Fruit fly (Drosophila melanogaster): ENCODE measurements around the gene Ack.
A peak's percentile ranks its signal among the peaks of the same experiment; 100 is the strongest.

The Ack gene

DNA sequence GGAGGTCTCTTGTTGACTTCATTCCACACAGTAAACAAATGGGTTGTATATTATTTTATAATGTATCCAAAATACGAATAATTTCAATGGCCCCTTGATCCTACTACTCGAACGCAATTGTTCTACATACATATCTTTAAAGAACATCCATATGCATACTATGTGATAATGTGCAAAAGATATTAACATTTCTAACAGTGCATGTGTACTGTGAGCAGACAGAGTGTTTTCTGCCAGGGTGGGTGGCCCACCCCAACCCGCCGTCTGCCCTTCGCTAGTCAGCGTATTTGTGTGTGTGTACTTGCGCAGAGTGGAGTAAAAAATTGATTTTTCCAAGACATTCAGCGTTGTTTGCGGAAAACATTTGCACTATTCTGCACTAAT lies 37.0 kb upstream of the Ack start (continued):
- TF ChIP-seq CG6765 (GFP tag; optimal IDR thresholded peaks at IDR 0.05) (no peak), CG11696 (GFP tag; IDR thresholded peaks at IDR 0.05) (0 out of 2 replicates have a peak, but pooled peaks have one; percentile 39), CG5245 (GFP tag; optimal IDR thresholded peaks at IDR 0.05) (peak; percentile 62), CG17568 (GFP tag; optimal IDR thresholded peaks at IDR 0.05) (peak; percentile 4), CG3726 (GFP tag; IDR thresholded peaks at IDR 0.05) (peak; percentile 64; the same call in 1 of the 3 replicates), CG8765 (GFP tag; IDR thresholded peaks at IDR 0.05) (no peak; the same call in 1 of the 2 replicates), CG8478 (optimal IDR thresholded peaks at IDR 0.05) (no peak), tin (GFP tag; optimal IDR thresholded peaks at IDR 0.05) (peak; percentile 48), CG9932 (GFP tag; IDR thresholded peaks at IDR 0.05) (peak; percentile 64), Pdp1 (GFP tag; optimal IDR thresholded peaks at IDR 0.05) (no peak), CG4282 (GFP tag; optimal IDR thresholded peaks at IDR 0.05) (no peak), Atf-2 (GFP tag; optimal IDR thresholded peaks at IDR 0.05) (no peak), CG6854 (GFP tag; optimal IDR thresholded peaks at IDR 0.05) (no peak), kah (GFP tag; optimal IDR thresholded peaks at IDR 0.05) (no peak), z (GFP tag; IDR thresholded peaks at IDR 0.05) (no peak), Ets65A (GFP tag) (no peak), lmd (GFP tag; IDR thresholded peaks at IDR 0.05) (peak; percentile 75), CG3847 (GFP tag; IDR thresholded peaks at IDR 0.05) (no peak), nmo (GFP tag; optimal IDR thresholded peaks at IDR 0.05) (no peak), CG1792 (GFP tag; optimal IDR thresholded peaks at IDR 0.05) (no peak), gcm2 (GFP tag; optimal IDR thresholded peaks at IDR 0.05) (no peak), Gsc (GFP tag; IDR thresholded peaks at IDR 0.05) (peak; percentile 30; the same call in 1 of the 2 replicates), CG3995 (GFP tag; optimal IDR thresholded peaks at IDR 0.05) (no peak), B-H1 (GFP tag; IDR thresholded peaks at IDR 0.05) (peak; percentile 74), CG1602 (GFP tag; optimal IDR thresholded peaks at IDR 0.05) (peak; percentile 49), HmgZ (tag; optimal IDR thresholded peaks at IDR 0.05) (peak; percentile 7), Atf6 (GFP tag; IDR thresholded peaks at IDR 0.05) (peak; percentile 74), CG11398 (GFP tag; optimal IDR thresholded peaks at IDR 0.05) (no peak), Mes4 (GFP tag; optimal IDR thresholded peaks at IDR 0.05) (no peak), CG6683 (GFP tag; optimal IDR thresholded peaks at IDR 0.05) (peak; percentile 7), GATAe (GFP tag; conservative IDR thresholded peaks at IDR 0.05) (no peak), odd (GFP tag; optimal IDR thresholded peaks at IDR 0.05) (no peak), CG1603 (tag; optimal IDR thresholded peaks at IDR 0.05) (peak; percentile 90), Bdp1 (GFP tag; optimal IDR thresholded peaks at IDR 0.05) (no peak), Hey (tag; optimal IDR thresholded peaks at IDR 0.05) (no peak), rib (GFP tag; IDR thresholded peaks at IDR 0.05) (0 out of 2 replicates have a peak, but pooled peaks have one; percentile 10), CG6272 (GFP tag; IDR thresholded peaks at IDR 0.05) (peak; percentile 35), pho (GFP tag; optimal IDR thresholded peaks at IDR 0.05) (no peak), CkIIα-i1 (GFP tag; IDR thresholded peaks at IDR 0.05) (peak; percentile 22; the same call in 1 of the 2 replicates), E2f2 (GFP tag; IDR thresholded peaks at IDR 0.05) (no peak), CG13894 (tag; optimal IDR thresholded peaks at IDR 0.05) (no peak), crc (GFP tag; optimal IDR thresholded peaks at IDR 0.05) (no peak), row (GFP tag; IDR thresholded peaks at IDR 0.05) (peak; percentile 69), cwo (GFP tag; optimal IDR thresholded peaks at IDR 0.05) (no peak), CG6791 (GFP tag; IDR thresholded peaks at IDR 0.05; ENCODE audit: partially characterized antibody) (no peak), chm (GFP tag; IDR thresholded peaks at IDR 0.05) (no peak; the same call in 1 of the 2 replicates), sr (GFP tag; IDR thresholded peaks at IDR 0.05) (peak; percentile 34; the same call in 1 of the 3 replicates), Awh (GFP tag; IDR thresholded peaks at IDR 0.05) (peak; percentile 68), CG30431 (GFP tag; optimal IDR thresholded peaks at IDR 0.05) (peak; percentile 57), HLHmδ (GFP tag; optimal IDR thresholded peaks at IDR 0.05) (no peak), CG8388 (GFP tag; optimal IDR thresholded peaks at IDR 0.05) (peak; percentile 37), Lim3 (GFP tag; IDR thresholded peaks at IDR 0.05) (no peak), ato (GFP tag; IDR thresholded peaks at IDR 0.05; ENCODE audit: partially characterized antibody) (no peak)

Measured in whole organism, embryonic.